Worm (Caenorhabditis elegans): ENCODE results near the gene C05C10.5.
A peak's percentile ranks its signal among the peaks of the same experiment; 100 is the strongest.

Gene C05C10.5

ce11 chrII:9960127-9960526 is 21.3 kb downstream of the C05C10.5 start:
- no peak for TF ChIP-seq pes-1 (GFP tag; IDR thresholded peaks at IDR 0.05)
- TF ChIP-seq tbx-37 (GFP tag; conservative IDR thresholded peaks at IDR 0.05) = no peak
- TF ChIP-seq F13C5.2 (tag; optimal IDR thresholded peaks at IDR 0.05) = no peak
- no peak for TF ChIP-seq ets-7 (tag; optimal IDR thresholded peaks at IDR 0.05)
- TF ChIP-seq ceh-36 (tag; optimal IDR thresholded peaks at IDR 0.05) = no peak
- no peak for TF ChIP-seq tra-4 (tag; optimal IDR thresholded peaks at IDR 0.05)
- no peak for TF ChIP-seq hmbx-1 (tag; optimal IDR thresholded peaks at IDR 0.05)
- TF ChIP-seq tbx-11 (GFP tag; IDR thresholded peaks at IDR 0.05) = no peak
- TF ChIP-seq flt-1 (GFP tag; IDR thresholded peaks at IDR 0.05) = no peak
- no peak for TF ChIP-seq hnd-1 (tag; optimal IDR thresholded peaks at IDR 0.05)
- TF ChIP-seq aly-1 (tag; optimal IDR thresholded peaks at IDR 0.05) = no peak
- no peak for TF ChIP-seq B0310.2 (tag; optimal IDR thresholded peaks at IDR 0.05)
- no peak for TF ChIP-seq ama-1 (optimal IDR thresholded peaks at IDR 0.05)
- no peak for TF ChIP-seq hmg-4 (GFP tag; optimal IDR thresholded peaks at IDR 0.05)
- no peak for TF ChIP-seq sea-1 (GFP tag; conservative IDR thresholded peaks at IDR 0.05)
- no peak for TF ChIP-seq scrt-1 (GFP tag; IDR thresholded peaks at IDR 0.05)

DNA sequence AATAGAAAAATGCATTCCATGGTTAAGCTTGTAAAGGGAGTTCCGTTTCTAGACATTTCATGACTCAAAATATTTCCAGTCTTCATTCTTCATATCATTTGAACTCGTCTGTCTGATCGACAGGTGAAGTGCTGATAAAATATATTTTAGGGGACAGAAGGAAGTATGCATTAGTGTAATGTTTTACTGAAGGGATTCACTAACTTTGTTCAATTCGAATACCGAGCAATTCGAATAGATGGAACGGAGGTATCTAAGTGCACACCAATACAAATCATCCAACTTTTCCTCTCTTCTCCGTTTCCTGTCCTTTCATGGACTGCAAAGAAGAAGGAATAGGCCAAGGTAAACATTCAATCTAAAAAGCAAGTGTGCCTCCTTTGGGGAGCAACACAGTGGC is 25.0 kb downstream of the C05C10.5 start:
- TF ChIP-seq hnd-1 (tag; optimal IDR thresholded peaks at IDR 0.05) (no peak), tbx-11 (GFP tag; IDR thresholded peaks at IDR 0.05) (no peak), ets-7 (tag; optimal IDR thresholded peaks at IDR 0.05) (no peak), hmbx-1 (tag; optimal IDR thresholded peaks at IDR 0.05) (no peak), pes-1 (GFP tag; IDR thresholded peaks at IDR 0.05) (no peak), tra-4 (tag; optimal IDR thresholded peaks at IDR 0.05) (no peak), ama-1 (optimal IDR thresholded peaks at IDR 0.05) (no peak), sea-1 (GFP tag; conservative IDR thresholded peaks at IDR 0.05) (no peak), tbx-37 (GFP tag; conservative IDR thresholded peaks at IDR 0.05) (no peak), ceh-36 (tag; optimal IDR thresholded peaks at IDR 0.05) (no peak), B0310.2 (tag; optimal IDR thresholded peaks at IDR 0.05) (no peak), aly-1 (tag; optimal IDR thresholded peaks at IDR 0.05) (no peak), ceh-13 (GFP tag; optimal IDR thresholded peaks at IDR 0.05) (no peak), hmg-4 (GFP tag; optimal IDR thresholded peaks at IDR 0.05) (no peak), scrt-1 (GFP tag; IDR thresholded peaks at IDR 0.05) (no peak), F13C5.2 (tag; optimal IDR thresholded peaks at IDR 0.05) (no peak), flt-1 (GFP tag; IDR thresholded peaks at IDR 0.05) (no peak)

DNA sequence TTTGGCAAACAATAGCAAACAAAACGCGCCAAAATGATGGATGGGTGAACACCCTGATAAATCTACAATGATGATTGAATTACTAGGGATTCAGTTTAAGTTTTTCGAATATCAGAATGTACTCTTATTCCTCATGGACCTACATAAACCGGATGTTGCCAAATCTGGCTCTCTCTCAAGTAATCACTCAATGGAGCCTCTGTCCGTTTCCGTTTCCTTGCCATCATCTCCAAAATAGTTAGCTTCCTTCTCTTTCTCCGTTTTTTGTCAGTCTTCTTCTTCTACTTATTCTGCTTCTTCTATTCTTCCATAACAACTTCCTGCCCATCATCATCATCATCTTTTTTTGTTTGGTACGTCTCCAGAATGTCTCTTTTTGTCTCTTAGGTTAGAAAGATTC is 26.5 kb downstream of the C05C10.5 start:
- no peak for TF ChIP-seq hnd-1 (tag; optimal IDR thresholded peaks at IDR 0.05)
- no peak for TF ChIP-seq scrt-1 (GFP tag; IDR thresholded peaks at IDR 0.05)
- TF ChIP-seq hmbx-1 (tag; optimal IDR thresholded peaks at IDR 0.05) = no peak
- TF ChIP-seq ama-1 (optimal IDR thresholded peaks at IDR 0.05) = no peak
- no peak for TF ChIP-seq aly-1 (tag; optimal IDR thresholded peaks at IDR 0.05)
- TF ChIP-seq tra-4 (tag; optimal IDR thresholded peaks at IDR 0.05) = no peak
- no peak for TF ChIP-seq tbx-11 (GFP tag; IDR thresholded peaks at IDR 0.05)
- TF ChIP-seq F13C5.2 (tag; optimal IDR thresholded peaks at IDR 0.05) = no peak
- no peak for TF ChIP-seq flt-1 (GFP tag; IDR thresholded peaks at IDR 0.05)
- no peak for TF ChIP-seq ceh-36 (tag; optimal IDR thresholded peaks at IDR 0.05)
- no peak for TF ChIP-seq hmg-4 (GFP tag; optimal IDR thresholded peaks at IDR 0.05)
- no peak for TF ChIP-seq B0310.2 (tag; optimal IDR thresholded peaks at IDR 0.05)

- no peak for TF ChIP-seq ama-1 (optimal IDR thresholded peaks at IDR 0.05)
- TF ChIP-seq ceh-36 (tag; optimal IDR thresholded peaks at IDR 0.05) = no peak
- TF ChIP-seq scrt-1 (GFP tag; IDR thresholded peaks at IDR 0.05) = no peak
- TF ChIP-seq aly-1 (tag; optimal IDR thresholded peaks at IDR 0.05) = no peak
- TF ChIP-seq ceh-13 (GFP tag; optimal IDR thresholded peaks at IDR 0.05) = no peak
- TF ChIP-seq B0310.2 (tag; optimal IDR thresholded peaks at IDR 0.05) = no peak
- TF ChIP-seq tbx-11 (GFP tag; IDR thresholded peaks at IDR 0.05) = no peak
- no peak for TF ChIP-seq pes-1 (GFP tag; IDR thresholded peaks at IDR 0.05)
- no peak for TF ChIP-seq hmg-4 (GFP tag; optimal IDR thresholded peaks at IDR 0.05)
- TF ChIP-seq F13C5.2 (tag; optimal IDR thresholded peaks at IDR 0.05) = no peak
- TF ChIP-seq sea-1 (GFP tag; conservative IDR thresholded peaks at IDR 0.05) = no peak
- no peak for TF ChIP-seq flt-1 (GFP tag; IDR thresholded peaks at IDR 0.05)
- no peak for TF ChIP-seq ets-7 (tag; optimal IDR thresholded peaks at IDR 0.05)
- no peak for TF ChIP-seq hnd-1 (tag; optimal IDR thresholded peaks at IDR 0.05)
These were observed 28.1 kb downstream of the C05C10.5 start, which contains the start of gene dtmk-1 for ce11 chrII:9966954-9967353. Gene dtmk-1, minus strand, starts transcription at chrII:9967099.

- TF ChIP-seq tbx-37 (GFP tag; conservative IDR thresholded peaks at IDR 0.05) = peak; percentile 57; the same call in 1 of the 2 replicates
- no peak for TF ChIP-seq ceh-36 (tag; optimal IDR thresholded peaks at IDR 0.05)
- TF ChIP-seq B0310.2 (tag; optimal IDR thresholded peaks at IDR 0.05) = no peak
- no peak for TF ChIP-seq ama-1 (optimal IDR thresholded peaks at IDR 0.05)
- no peak for TF ChIP-seq tbx-11 (GFP tag; IDR thresholded peaks at IDR 0.05)
- no peak for TF ChIP-seq flt-1 (GFP tag; IDR thresholded peaks at IDR 0.05)
- no peak for TF ChIP-seq sea-1 (GFP tag; conservative IDR thresholded peaks at IDR 0.05)
- TF ChIP-seq ceh-13 (GFP tag; optimal IDR thresholded peaks at IDR 0.05) = no peak
- TF ChIP-seq scrt-1 (GFP tag; IDR thresholded peaks at IDR 0.05) = no peak
- no peak for TF ChIP-seq ets-7 (tag; optimal IDR thresholded peaks at IDR 0.05)
- no peak for TF ChIP-seq aly-1 (tag; optimal IDR thresholded peaks at IDR 0.05)
- no peak for TF ChIP-seq hmg-4 (GFP tag; optimal IDR thresholded peaks at IDR 0.05)
- TF ChIP-seq tra-4 (tag; optimal IDR thresholded peaks at IDR 0.05) = no peak
- 0 out of 2 replicates have a peak, but pooled peaks have one; percentile 33 for TF ChIP-seq pes-1 (GFP tag; IDR thresholded peaks at IDR 0.05)
- no peak for TF ChIP-seq hnd-1 (tag; optimal IDR thresholded peaks at IDR 0.05)
- TF ChIP-seq hmbx-1 (tag; optimal IDR thresholded peaks at IDR 0.05) = no peak
These were observed 29.3 kb downstream of the C05C10.5 start, which contains the start of the genes R53.4 and psf-1 for ce11 chrII:9967999-9968706. Gene R53.4, minus strand, starts transcription at chrII:9968049. Gene psf-1, plus strand, starts transcription at chrII:9968673.

ce11 chrII:9970438-9971092 is 31.7 kb downstream of the C05C10.5 start, which contains the start of gene R53.5:
Gene R53.5, minus strand, starts transcription at chrII:9970488.
- TF ChIP-seq tbx-37 (GFP tag; conservative IDR thresholded peaks at IDR 0.05) = no peak

- no peak for TF ChIP-seq sea-1 (GFP tag; conservative IDR thresholded peaks at IDR 0.05)
- no peak for TF ChIP-seq ama-1 (optimal IDR thresholded peaks at IDR 0.05)
- TF ChIP-seq hmg-4 (GFP tag; optimal IDR thresholded peaks at IDR 0.05) = no peak
- no peak for TF ChIP-seq tra-4 (tag; optimal IDR thresholded peaks at IDR 0.05)
- TF ChIP-seq flt-1 (GFP tag; IDR thresholded peaks at IDR 0.05) = no peak
- no peak for TF ChIP-seq hnd-1 (tag; optimal IDR thresholded peaks at IDR 0.05)
- TF ChIP-seq hmbx-1 (tag; optimal IDR thresholded peaks at IDR 0.05) = no peak
- no peak for TF ChIP-seq scrt-1 (GFP tag; IDR thresholded peaks at IDR 0.05)
- no peak for TF ChIP-seq ceh-13 (GFP tag; optimal IDR thresholded peaks at IDR 0.05)
- TF ChIP-seq F13C5.2 (tag; optimal IDR thresholded peaks at IDR 0.05) = no peak
- no peak for TF ChIP-seq pes-1 (GFP tag; IDR thresholded peaks at IDR 0.05)
- no peak for TF ChIP-seq B0310.2 (tag; optimal IDR thresholded peaks at IDR 0.05)
- no peak for TF ChIP-seq tbx-11 (GFP tag; IDR thresholded peaks at IDR 0.05)
These were observed 35.4 kb downstream of the C05C10.5 start for ce11 chrII:9974210-9974609.
